Worm (Caenorhabditis elegans) whole organism, L4 larva: ENCODE data around the gene C17G1.14.
A peak's percentile ranks its signal among the peaks of the same experiment; 100 is the strongest.

Experiments
- F44E2.7 ChIP-seq: fragments of 200-800 bp; sonication (Bioruptor generic); IDR thresholded peaks from 2 replicates; pipeline ENCODE4 v2.1.2; 2022; ENCODE audit warnings: missing genetic modification characterization, missing compliant biosample characterization
- F49E8.2 ChIP-seq: sonication (generic microtip); optimal IDR thresholded peaks from 2 replicates; lab custom pipeline; 2016; ENCODE audit warnings: missing compliant biosample characterization, mild to moderate bottlenecking, missing genetic modification characterization, borderline replicate concordance
- T26A8.4 ChIP-seq: fragments of 200-800 bp; sonication (Bioruptor generic); IDR thresholded peaks from 2 replicates; pipeline ENCODE4 v1.3.6; 2022; ENCODE audit warnings: missing genetic modification characterization, missing compliant biosample characterization
- Y75B8A.6 ChIP-seq: fragments of 200-800 bp; sonication (Bioruptor generic); IDR thresholded peaks from 2 replicates; pipeline ENCODE4 v1.3.6; 2022; ENCODE audit warnings: missing genetic modification reagents, missing genetic modification characterization, missing compliant biosample characterization
- aha-1 ChIP-seq: fragments of 150-350 bp; peaks from one replicate; lab custom pipeline; 2014; ENCODE audit warnings: missing biosample characterization, missing genetic modification characterization
- ama-1 ChIP-seq: fragments of 150-350 bp; optimal IDR thresholded peaks from 2 replicates; lab custom pipeline; 2014; ENCODE audit warnings: inconsistent platforms, mixed read lengths
- attf-4 ChIP-seq: sonication (generic microtip); optimal IDR thresholded peaks from 3 replicates; lab custom pipeline; 2017; ENCODE audit warnings: missing biosample characterization, missing genetic modification characterization
- ceh-62 ChIP-seq: sonication (generic microtip); optimal IDR thresholded peaks from 2 replicates; lab custom pipeline; 2017; ENCODE audit warnings: missing biosample characterization, missing genetic modification characterization
- ceh-82 ChIP-seq: sonication (generic microtip); optimal IDR thresholded peaks from 2 replicates; lab custom pipeline; 2017; ENCODE audit warnings: missing biosample characterization, missing genetic modification characterization
- ctbp-1 ChIP-seq: fragments of 200-800 bp; sonication (Bioruptor generic); IDR thresholded peaks from 2 replicates; pipeline ENCODE4 v1.3.6; 2022; ENCODE audit warnings: missing genetic modification reagents, missing genetic modification characterization, missing compliant biosample characterization
- daf-12 ChIP-seq: fragments of 150-350 bp; optimal IDR thresholded peaks from 2 replicates; lab custom pipeline; 2014; ENCODE audit warnings: missing biosample characterization, missing genetic modification reagents, missing genetic modification characterization
- daf-16 ChIP-seq, 3 experiments: sonication (generic microtip); optimal IDR thresholded peaks; 2 replicates each; lab custom pipeline; 2016 to 2017; ENCODE audit warnings: missing genetic modification characterization in 3 of 3, missing genetic modification reagents in 3 of 3, mild to moderate bottlenecking in 2 of 3, missing compliant biosample characterization in 2 of 3, missing biosample characterization in 1 of 3, moderate library complexity in 1 of 3
- daf-19 ChIP-seq: fragments of 200-800 bp; sonication (Bioruptor generic); conservative IDR thresholded peaks from 2 replicates; pipeline ENCODE4 v1.3.6; 2022; ENCODE audit warnings: missing genetic modification characterization, missing compliant biosample characterization
- daf-8 ChIP-seq: fragments of 200-800 bp; sonication (Bioruptor generic); IDR thresholded peaks from 2 replicates; pipeline ENCODE4 v1.3.6; 2022; ENCODE audit warnings: missing genetic modification characterization, missing compliant biosample characterization
- dmd-9 ChIP-seq: fragments of 200-800 bp; sonication (Bioruptor generic); IDR thresholded peaks from 2 replicates; pipeline ENCODE4 v1.3.6; 2022; ENCODE audit warnings: missing genetic modification reagents, missing genetic modification characterization, missing compliant biosample characterization
- dpl-1 ChIP-seq: fragments of 150-350 bp; optimal IDR thresholded peaks from 2 replicates; lab custom pipeline; 2014; ENCODE audit warnings: missing biosample characterization, missing genetic modification reagents, missing genetic modification characterization
- duxl-1 ChIP-seq: sonication (generic microtip); optimal IDR thresholded peaks from 2 replicates; lab custom pipeline; 2016; ENCODE audit warnings: mild to moderate bottlenecking, missing genetic modification characterization, moderate library complexity, missing compliant biosample characterization; ENCODE audit not compliant: poor library complexity
- egl-27 ChIP-seq: sonication (generic microtip); optimal IDR thresholded peaks from 3 replicates; lab custom pipeline; 2017; ENCODE audit warnings: missing biosample characterization, missing genetic modification reagents, missing genetic modification characterization
- egl-43 ChIP-seq: fragments of 200-800 bp; sonication (Bioruptor generic); IDR thresholded peaks from 2 replicates; pipeline ENCODE4 v1.3.6; 2022; ENCODE audit warnings: missing genetic modification reagents, missing genetic modification characterization, missing compliant biosample characterization
- fkh-10 ChIP-seq: fragments of 150-350 bp; optimal IDR thresholded peaks from 2 replicates; lab custom pipeline; 2014; ENCODE audit warnings: missing biosample characterization, missing genetic modification reagents, missing genetic modification characterization
- hif-1 ChIP-seq, 2 experiments: sonication (generic microtip); optimal IDR thresholded peaks; 2 replicates each; lab custom pipeline; 2016 to 2017; ENCODE audit warnings: missing compliant biosample characterization in 2 of 2, missing genetic modification characterization in 2 of 2, missing genetic modification reagents in 2 of 2, missing genotype in 2 of 2, mild to moderate bottlenecking in 1 of 2
- hlh-30 ChIP-seq: sonication (generic microtip); optimal IDR thresholded peaks from 2 replicates; lab custom pipeline; 2017; ENCODE audit warnings: antibody characterized with exemption, mild to moderate bottlenecking, missing genetic modification characterization, missing compliant biosample characterization; ENCODE audit not compliant: insufficient read depth
- hmg-1.1 ChIP-seq: fragments of 200-800 bp; sonication (Bioruptor generic); IDR thresholded peaks from 2 replicates; pipeline ENCODE4 v1.3.6; 2022; ENCODE audit warnings: missing genetic modification reagents, missing genetic modification characterization, missing compliant biosample characterization
- lim-7 ChIP-seq: fragments of 200-800 bp; sonication (Bioruptor generic); IDR thresholded peaks from 2 replicates; pipeline ENCODE4 v1.3.6; 2022; ENCODE audit warnings: missing genetic modification characterization, missing compliant biosample characterization
- lin-38 ChIP-seq: fragments of 200-800 bp; sonication (Bioruptor generic); IDR thresholded peaks from 2 replicates; pipeline ENCODE4 v1.3.6; 2022; ENCODE audit warnings: missing genetic modification reagents, missing genetic modification characterization, missing compliant biosample characterization
- lin-39 ChIP-seq: fragments of 150-350 bp; optimal IDR thresholded peaks from 2 replicates; lab custom pipeline; 2014; ENCODE audit warnings: missing biosample characterization, missing genetic modification reagents, missing genetic modification characterization
- mdt-29 ChIP-seq: fragments of 200-800 bp; sonication (Bioruptor generic); IDR thresholded peaks from 2 replicates; pipeline ENCODE4 v1.3.6; 2022; ENCODE audit warnings: missing genetic modification reagents, missing genetic modification characterization, missing compliant biosample characterization
- mxl-2 ChIP-seq: fragments of 200-800 bp; sonication (Bioruptor generic); conservative IDR thresholded peaks from 2 replicates; pipeline ENCODE4 v1.3.6; 2022; ENCODE audit warnings: missing genetic modification reagents, missing genetic modification characterization, missing compliant biosample characterization
- mxl-3 ChIP-seq: fragments of 200-800 bp; sonication (Bioruptor generic); optimal IDR thresholded peaks from 2 replicates; lab custom pipeline; 2018; ENCODE audit warnings: mild to moderate bottlenecking, missing genetic modification characterization, missing compliant biosample characterization
- nhr-11 ChIP-seq: fragments of 150-350 bp; optimal IDR thresholded peaks from 2 replicates; lab custom pipeline; 2014; ENCODE audit warnings: missing biosample characterization, missing genetic modification characterization
- nhr-237 ChIP-seq: sonication (generic microtip); optimal IDR thresholded peaks from 2 replicates; lab custom pipeline; 2017; ENCODE audit warnings: missing biosample characterization, missing genetic modification characterization
- nhr-25 ChIP-seq: sonication (generic microtip); optimal IDR thresholded peaks from 2 replicates; lab custom pipeline; 2017; ENCODE audit warnings: missing genetic modification characterization, mild to moderate bottlenecking, missing compliant biosample characterization, antibody characterized with exemption, moderate library complexity, borderline replicate concordance; ENCODE audit not compliant: insufficient read depth
- nhr-28 ChIP-seq: fragments of 150-350 bp; optimal IDR thresholded peaks from 2 replicates; lab custom pipeline; 2014; ENCODE audit warnings: missing biosample characterization, missing genetic modification characterization
- nhr-42 ChIP-seq: fragments of 200-800 bp; sonication (Bioruptor generic); IDR thresholded peaks from 2 replicates; pipeline ENCODE4 v1.3.6; 2022; ENCODE audit warnings: missing genetic modification characterization, missing compliant biosample characterization
- nhr-48 ChIP-seq: sonication (generic microtip); optimal IDR thresholded peaks from 2 replicates; lab custom pipeline; 2016; ENCODE audit warnings: mild to moderate bottlenecking, missing genetic modification characterization, missing compliant biosample characterization
- nhr-76 ChIP-seq: fragments of 150-350 bp; optimal IDR thresholded peaks from 2 replicates; lab custom pipeline; 2014; ENCODE audit warnings: missing biosample characterization, missing genetic modification characterization
- nhr-77 ChIP-seq: fragments of 150-350 bp; optimal IDR thresholded peaks from 2 replicates; lab custom pipeline; 2014; ENCODE audit warnings: missing biosample characterization, missing genetic modification characterization
- php-3 ChIP-seq: fragments of 200-800 bp; sonication (Bioruptor generic); IDR thresholded peaks from 2 replicates; pipeline ENCODE4 v1.3.6; 2022; ENCODE audit warnings: missing genetic modification reagents, missing genetic modification characterization, missing compliant biosample characterization
- rbr-2 ChIP-seq: sonication (generic microtip); optimal IDR thresholded peaks from 2 replicates; lab custom pipeline; 2016; ENCODE audit warnings: missing genotype, missing genetic modification characterization, missing compliant biosample characterization
- saeg-2 ChIP-seq: fragments of 200-800 bp; sonication (Bioruptor generic); IDR thresholded peaks from 2 replicates; pipeline ENCODE4 v1.3.6; 2022; ENCODE audit warnings: missing genetic modification reagents, missing genetic modification characterization, missing compliant biosample characterization
- sdz-12 ChIP-seq: fragments of 200-800 bp; sonication (Bioruptor generic); optimal IDR thresholded peaks from 2 replicates; lab custom pipeline; 2018; ENCODE audit warnings: mild to moderate bottlenecking, missing genetic modification characterization, missing compliant biosample characterization
- set-16 ChIP-seq: fragments of 200-800 bp; sonication (Bioruptor generic); IDR thresholded peaks from 2 replicates; pipeline ENCODE4 v1.3.6; 2022; ENCODE audit warnings: missing genetic modification reagents, missing genetic modification characterization, missing compliant biosample characterization
- skn-1 ChIP-seq: fragments of 150-350 bp; optimal IDR thresholded peaks from 2 replicates; lab custom pipeline; 2014; ENCODE audit warnings: missing biosample characterization, missing genetic modification characterization
- snpc-1.2 ChIP-seq: fragments of 200-800 bp; sonication (Bioruptor generic); IDR thresholded peaks from 2 replicates; pipeline ENCODE4 v1.3.6; 2022; ENCODE audit warnings: missing genetic modification reagents, missing genetic modification characterization, missing compliant biosample characterization
- spr-1 ChIP-seq: sonication (generic microtip); optimal IDR thresholded peaks from 2 replicates; lab custom pipeline; 2016; ENCODE audit warnings: mild to moderate bottlenecking, missing genetic modification characterization, missing compliant biosample characterization
- tag-97 ChIP-seq: fragments of 200-800 bp; sonication (Bioruptor generic); IDR thresholded peaks from 2 replicates; pipeline ENCODE4 v1.3.6; 2022; ENCODE audit warnings: missing genetic modification characterization, missing compliant biosample characterization
- tra-1 ChIP-seq: fragments of 200-800 bp; sonication (Bioruptor generic); IDR thresholded peaks from 2 replicates; pipeline ENCODE4 v1.3.6; 2022; ENCODE audit warnings: missing genetic modification reagents, missing genetic modification characterization, missing compliant biosample characterization
- unc-62 ChIP-seq, 3 experiments: fragments of 150-350 bp in 1 of 3; sonication (generic microtip); optimal IDR thresholded peaks in 2 of 3; peaks in 1 of 3; 1 replicate in 1 of 3; 2 replicates in 2 of 3; lab custom pipeline; 2014 to 2017; ENCODE audit warnings: missing biosample characterization in 3 of 3, missing genetic modification characterization in 3 of 3, missing genetic modification reagents in 3 of 3, missing genotype in 1 of 3
- vab-7 ChIP-seq: fragments of 200-800 bp; sonication (Bioruptor generic); IDR thresholded peaks from 2 replicates; pipeline ENCODE4 v1.3.6; 2022; ENCODE audit warnings: missing genetic modification reagents, missing genetic modification characterization, missing compliant biosample characterization
- zip-2 ChIP-seq: fragments of 150-350 bp; optimal IDR thresholded peaks from 2 replicates; lab custom pipeline; 2014; ENCODE audit warnings: missing biosample characterization, missing genetic modification characterization

C17G1.14 gene

DNA sequence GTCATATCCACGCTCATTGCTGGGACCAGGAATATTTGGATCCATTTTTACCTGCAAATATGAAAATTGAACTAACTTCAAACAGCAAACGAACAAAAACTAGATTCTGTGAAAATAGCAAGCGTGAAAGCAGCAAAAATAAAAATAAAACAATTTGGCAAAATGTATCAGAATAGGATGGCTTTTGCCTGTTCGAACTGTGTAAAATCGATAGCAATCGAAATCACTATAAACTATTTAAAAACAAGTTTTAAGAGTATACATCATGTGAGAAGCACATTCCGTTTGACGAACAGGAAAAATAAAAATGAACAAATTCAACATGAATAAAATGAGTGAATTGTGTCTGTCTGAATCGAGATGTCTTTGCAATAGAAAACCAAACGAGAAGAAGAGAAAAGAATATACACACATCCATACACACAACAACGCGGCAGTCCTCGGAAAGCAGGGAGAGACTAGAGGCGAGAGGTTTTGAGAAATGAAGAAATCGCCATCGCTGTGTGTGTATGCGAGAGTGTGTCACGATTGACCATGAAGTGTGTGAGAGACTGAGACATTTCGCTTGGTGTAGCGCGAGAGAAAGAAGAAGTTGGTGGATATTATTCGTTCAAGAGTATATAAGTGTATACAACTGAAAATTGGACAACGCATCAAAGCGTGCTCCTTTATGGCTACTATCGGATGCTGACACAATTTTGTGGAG, 39.0 kb upstream of the C17G1.14 start, which contains the start of gene phf-34:
TSS of gene phf-34 (minus strand) at position 51 of the 706 bp plus-strand sequence.
- TF ChIP-seq hmg-1.1 (peak; percentile 70), sdz-12 (GFP tag; lab: Kevin White, UChicago) (no peak), set-16 (GFP tag; lab: Robert Waterston, UW) (no peak), tra-1 (GFP tag; lab: Robert Waterston, UW) (no peak), nhr-76 (tag; lab: Kevin White, UChicago) (no peak), F49E8.2 (tag; lab: Kevin White, UChicago) (no peak), daf-16 (GFP tag; optimal IDR thresholded peaks at IDR 0.05; lab: Kevin White, UChicago) (no peak), daf-16 (tag; optimal IDR thresholded peaks at IDR 0.05; lab: Kevin White, UChicago) (peak; percentile 41), rbr-2 (tag; lab: Kevin White, UChicago) (peak; percentile 58), nhr-42 (GFP tag; lab: Robert Waterston, UW) (no peak), lin-38 (no peak), F44E2.7 (no peak), hif-1 (tag; optimal IDR thresholded peaks at IDR 0.05; lab: Kevin White, UChicago) (no peak), daf-19 (GFP tag; lab: Robert Waterston, UW) (no peak), skn-1 (tag; lab: Kevin White, UChicago) (no peak), hlh-30 (tag; lab: Kevin White, UChicago) (peak; percentile 62), ctbp-1 (GFP tag; lab: Robert Waterston, UW) (no peak), nhr-77 (tag; lab: Kevin White, UChicago) (peak; percentile 5), nhr-28 (tag; lab: Kevin White, UChicago) (peak; percentile 70), php-3 (GFP tag; lab: Robert Waterston, UW) (no peak), lin-39 (tag; lab: Kevin White, UChicago) (no peak), Y75B8A.6 (GFP tag; lab: Robert Waterston, UW) (no peak), nhr-11 (no peak), nhr-25 (tag; lab: Kevin White, UChicago) (no peak), mdt-29 (GFP tag; lab: Robert Waterston, UW) (no peak), mxl-2 (GFP tag; lab: Robert Waterston, UW) (no peak), snpc-1.2 (GFP tag; lab: Robert Waterston, UW) (no peak), spr-1 (tag; lab: Kevin White, UChicago) (no peak), fkh-10 (GFP tag; lab: Kevin White, UChicago) (peak; percentile 56), nhr-48 (no peak), ama-1 (no peak), tag-97 (GFP tag; lab: Robert Waterston, UW) (no peak), duxl-1 (tag; lab: Kevin White, UChicago) (no peak), aha-1 (tag; lab: Kevin White, UChicago) (peak; percentile 72), vab-7 (GFP tag; lab: Robert Waterston, UW) (no peak), dpl-1 (peak; percentile 14), daf-12 (tag; lab: Kevin White, UChicago) (no peak), unc-62 (GFP tag; optimal IDR thresholded peaks at IDR 0.05 in 1 of 2; lab: Kevin White, UChicago) (peak in 1 of 2 experiments; percentile 61), unc-62 (tag; optimal IDR thresholded peaks at IDR 0.05; lab: Kevin White, UChicago) (no peak), attf-4 (tag; lab: Kevin White, UChicago) (no peak), zip-2 (tag; lab: Kevin White, UChicago) (no peak), dmd-9 (GFP tag; lab: Robert Waterston, UW) (no peak), T26A8.4 (GFP tag; lab: Robert Waterston, UW) (no peak), lim-7 (GFP tag; lab: Robert Waterston, UW) (no peak), daf-8 (no peak), ceh-82 (tag; lab: Kevin White, UChicago) (no peak), mxl-3 (GFP tag; lab: Kevin White, UChicago) (peak; percentile 58), egl-27 (tag; lab: Kevin White, UChicago) (no peak), saeg-2 (GFP tag; lab: Robert Waterston, UW) (no peak), egl-43 (no peak), ceh-62 (tag; lab: Kevin White, UChicago) (no peak), nhr-237 (tag; lab: Kevin White, UChicago) (no peak)
